Worm (Caenorhabditis elegans): ENCODE data around the gene pcp-5.

- TF ChIP-seq him-1 (tag; optimal IDR thresholded peaks at IDR 0.05) (no peak), W03F9.2 (tag; optimal IDR thresholded peaks at IDR 0.05) (no peak)
Observed at ce11 chrIII:7940819-7941218, 33.4 kb upstream of the pcp-5 start, which contains the start of gene C29E4.12.
